Worm (Caenorhabditis elegans) whole organism, L2 larva: ENCODE measurements around the gene F17H10.4.

ENCODE experiments used
- C34F6.9 ChIP-seq: fragments of 150-350 bp; optimal IDR thresholded peaks from 2 replicates; lab custom pipeline; 2014; ENCODE audit warnings: missing biosample characterization, missing genetic modification characterization
- F13H6.1 ChIP-seq: sonication (generic microtip); optimal IDR thresholded peaks from 2 replicates; lab custom pipeline; 2016; ENCODE audit warnings: missing genetic modification characterization, missing compliant biosample characterization
- R02D3.7 ChIP-seq: fragments of 150-350 bp; optimal IDR thresholded peaks from 2 replicates; lab custom pipeline; 2014; ENCODE audit warnings: missing biosample characterization, missing genetic modification characterization
- Y55F3AM.14 ChIP-seq: fragments of 200-800 bp; sonication (Bioruptor generic); optimal IDR thresholded peaks from 2 replicates; lab custom pipeline; 2018; ENCODE audit warnings: mild to moderate bottlenecking, missing genetic modification characterization, missing compliant biosample characterization
- blmp-1 ChIP-seq: sonication (generic microtip); optimal IDR thresholded peaks from 2 replicates; lab custom pipeline; 2017; ENCODE audit warnings: missing genetic modification characterization, mild to moderate bottlenecking, missing compliant biosample characterization, antibody characterized with exemption, moderate library complexity; ENCODE audit not compliant: insufficient read depth
- ceh-16 ChIP-seq: fragments of 150-350 bp; optimal IDR thresholded peaks from 2 replicates; lab custom pipeline; 2014; ENCODE audit warnings: missing biosample characterization, missing genetic modification characterization
- crh-2 ChIP-seq: sonication (generic microtip); optimal IDR thresholded peaks from 2 replicates; lab custom pipeline; 2017; ENCODE audit warnings: missing biosample characterization, missing genetic modification characterization
- dmd-4 ChIP-seq: sonication (generic microtip); optimal IDR thresholded peaks from 2 replicates; lab custom pipeline; 2017; ENCODE audit warnings: missing biosample characterization, missing genetic modification characterization
- egl-27 ChIP-seq: sonication (generic microtip); optimal IDR thresholded peaks from 3 replicates; lab custom pipeline; 2017; ENCODE audit warnings: missing biosample characterization, missing genetic modification reagents, missing genetic modification characterization
- elt-1 ChIP-seq: fragments of 150-350 bp; optimal IDR thresholded peaks from 2 replicates; lab custom pipeline; 2014; ENCODE audit warnings: missing biosample characterization, missing genetic modification characterization
- fos-1 ChIP-seq: fragments of 150-350 bp; optimal IDR thresholded peaks from 2 replicates; lab custom pipeline; 2014; ENCODE audit warnings: missing biosample characterization, missing genetic modification characterization
- gmeb-1 ChIP-seq: fragments of 150-350 bp; optimal IDR thresholded peaks from 2 replicates; lab custom pipeline; 2014; ENCODE audit warnings: missing biosample characterization, missing genetic modification characterization
- lin-11 ChIP-seq: fragments of 150-350 bp; sonication (generic microtip); optimal IDR thresholded peaks from 2 replicates; lab custom pipeline; 2014; ENCODE audit warnings: missing biosample characterization, missing genetic modification characterization, inconsistent platforms, mixed read lengths
- lin-13 ChIP-seq: fragments of 150-350 bp; optimal IDR thresholded peaks from 2 replicates; lab custom pipeline; 2014; ENCODE audit warnings: missing biosample characterization, missing genetic modification reagents, missing genetic modification characterization
- lin-39 ChIP-seq: fragments of 150-350 bp; optimal IDR thresholded peaks from 2 replicates; lab custom pipeline; 2014; ENCODE audit warnings: missing biosample characterization, missing genetic modification reagents, missing genetic modification characterization
- lsy-2 ChIP-seq, 2 experiments: fragments of 150-350 bp in 1 of 2; sonication (generic microtip) in 1 of 2; optimal IDR thresholded peaks; 2 replicates each; lab custom pipeline; 2014 to 2017; ENCODE audit warnings: missing biosample characterization in 2 of 2, missing genetic modification characterization in 2 of 2
- mab-5 ChIP-seq: fragments of 150-350 bp; optimal IDR thresholded peaks from 2 replicates; lab custom pipeline; 2014; ENCODE audit warnings: missing biosample characterization, missing genetic modification characterization
- mbf-1 ChIP-seq: sonication (generic microtip); optimal IDR thresholded peaks from 2 replicates; lab custom pipeline; 2017; ENCODE audit warnings: missing biosample characterization, missing genetic modification characterization
- mdl-1 ChIP-seq, 2 experiments: fragments of 150-350 bp in 1 of 2; sonication (generic microtip) in 1 of 2; optimal IDR thresholded peaks; 2 replicates each; lab custom pipeline; 2017; ENCODE audit warnings: missing biosample characterization in 2 of 2, missing genetic modification characterization in 2 of 2
- nhr-10 ChIP-seq: sonication (generic microtip); optimal IDR thresholded peaks from 2 replicates; lab custom pipeline; 2017; ENCODE audit warnings: missing biosample characterization, missing genetic modification characterization
- nhr-11 ChIP-seq: fragments of 150-350 bp; optimal IDR thresholded peaks from 2 replicates; lab custom pipeline; 2014; ENCODE audit warnings: missing biosample characterization, missing genetic modification characterization
- nhr-129 ChIP-seq: fragments of 150-350 bp; optimal IDR thresholded peaks from 2 replicates; lab custom pipeline; 2014; ENCODE audit warnings: missing biosample characterization, missing genetic modification characterization
- nhr-21 ChIP-seq: fragments of 150-350 bp; optimal IDR thresholded peaks from 2 replicates; lab custom pipeline; 2014; ENCODE audit warnings: missing biosample characterization, missing genetic modification characterization
- nhr-25 ChIP-seq: fragments of 150-350 bp; sonication (generic microtip); optimal IDR thresholded peaks from 3 replicates; lab custom pipeline; 2014; ENCODE audit warnings: missing biosample characterization, missing genetic modification characterization
- nhr-77 ChIP-seq: fragments of 150-350 bp; optimal IDR thresholded peaks from 2 replicates; lab custom pipeline; 2014; ENCODE audit warnings: missing biosample characterization, missing genetic modification characterization
- peb-1 ChIP-seq: fragments of 150-350 bp; optimal IDR thresholded peaks from 2 replicates; lab custom pipeline; 2014; ENCODE audit warnings: missing biosample characterization, missing genetic modification characterization
- sem-4 ChIP-seq: fragments of 150-350 bp; optimal IDR thresholded peaks from 2 replicates; lab custom pipeline; 2014; ENCODE audit warnings: missing biosample characterization, missing genetic modification reagents, missing genetic modification characterization
- skn-1 ChIP-seq: sonication (generic microtip); optimal IDR thresholded peaks from 2 replicates; lab custom pipeline; 2017; ENCODE audit warnings: missing biosample characterization, missing genetic modification characterization
- sma-3 ChIP-seq: sonication (generic microtip); optimal IDR thresholded peaks from 2 replicates; lab custom pipeline; 2016; ENCODE audit warnings: missing genetic modification reagents, missing genetic modification characterization, missing compliant biosample characterization
- sma-9 ChIP-seq, 2 experiments: fragments of 150-350 bp in 1 of 2; sonication (generic microtip) in 1 of 2; optimal IDR thresholded peaks; 2 replicates each; lab custom pipeline; 2014 to 2016; ENCODE audit warnings: missing genetic modification characterization in 2 of 2, mild to moderate bottlenecking in 1 of 2, missing biosample characterization in 1 of 2, missing compliant biosample characterization in 1 of 2, missing genetic modification reagents in 1 of 2, moderate library complexity in 1 of 2
- unc-55 ChIP-seq: fragments of 150-350 bp; sonication (generic microtip); optimal IDR thresholded peaks from 3 replicates; lab custom pipeline; 2014; ENCODE audit warnings: missing biosample characterization, missing genetic modification reagents, missing genetic modification characterization
- unc-62 ChIP-seq: fragments of 150-350 bp; optimal IDR thresholded peaks from 2 replicates; lab custom pipeline; 2014; ENCODE audit warnings: missing biosample characterization, missing genetic modification reagents, missing genetic modification characterization
- ztf-4 ChIP-seq: fragments of 150-350 bp; optimal IDR thresholded peaks from 2 replicates; lab custom pipeline; 2014; ENCODE audit warnings: missing biosample characterization, missing genetic modification characterization

The F17H10.4 gene

DNA sequence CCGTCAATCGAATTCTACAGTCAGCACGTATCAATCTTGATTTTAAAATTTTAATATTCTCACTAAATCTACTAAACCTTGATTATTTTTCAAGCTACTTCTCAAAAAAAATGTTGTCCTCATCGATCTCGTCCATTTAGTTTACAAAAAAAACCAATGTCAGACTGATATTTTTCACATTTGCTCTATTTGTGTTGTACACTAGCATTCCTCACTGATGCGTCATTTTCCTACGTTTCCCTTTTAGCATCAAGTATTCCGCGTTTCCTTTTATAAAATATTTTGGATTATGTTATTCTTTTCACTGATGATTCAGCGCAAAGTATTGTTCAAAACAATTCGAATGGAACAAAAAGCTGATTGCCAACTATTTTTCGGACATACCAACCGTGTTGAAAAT is 13.2 kb upstream of the F17H10.4 start, which contains the start of gene ttr-34:
TSS of gene ttr-34 (plus strand) at position 301 of the 400 bp plus-strand sequence.
- no peak for TF ChIP-seq egl-27 (tag; lab: Kevin White, UChicago)
- TF ChIP-seq skn-1 (tag; lab: Kevin White, UChicago): no peak
- no peak for TF ChIP-seq sem-4
- no peak for TF ChIP-seq lsy-2 (tag; optimal IDR thresholded peaks at IDR 0.05; lab: Kevin White, UChicago)

- no peak for TF ChIP-seq lin-13 (GFP tag; lab: Kevin White, UChicago)
- no peak for TF ChIP-seq sma-9 (GFP tag; optimal IDR thresholded peaks at IDR 0.05; lab: Kevin White, UChicago)
- no peak for TF ChIP-seq sma-9 (tag; optimal IDR thresholded peaks at IDR 0.05; lab: Kevin White, UChicago)
Observed at ce11 chrX:13134807-13135206, 8.5 kb upstream of the F17H10.4 start, which contains the start of gene F09A5.2. Gene F09A5.2 (plus strand): TSS chrX:13135107.

- TF ChIP-seq F13H6.1 (tag; lab: Kevin White, UChicago): no peak
- TF ChIP-seq dmd-4 (tag; lab: Kevin White, UChicago): no peak
- TF ChIP-seq nhr-77: no peak
- no peak for TF ChIP-seq blmp-1 (tag; lab: Kevin White, UChicago)
- TF ChIP-seq nhr-11 (tag; lab: Kevin White, UChicago): no peak
- TF ChIP-seq peb-1: no peak
- no peak for TF ChIP-seq lin-39 (tag; lab: Kevin White, UChicago)
- TF ChIP-seq, all 48 proteins: peak for 0
Observed at ce11 chrX:13129949-13130348, 3.6 kb upstream of the F17H10.4 start, which contains the start of gene spin-3. Gene spin-3 (plus strand): TSS chrX:13130249.

ce11 chrX:13122191-13122590 is 4.1 kb downstream of the F17H10.4 start, which contains the start of gene snx-17:
Gene snx-17 (minus strand): TSS chrX:13122291.
- TF ChIP-seq egl-27 (tag; lab: Kevin White, UChicago) (no peak), unc-55 (GFP tag; lab: Kevin White, UChicago) (no peak), ztf-4 (tag; lab: Kevin White, UChicago) (no peak), blmp-1 (tag; lab: Kevin White, UChicago) (no peak), mdl-1 (tag; optimal IDR thresholded peaks at IDR 0.05; lab: Kevin White, UChicago) (no peak), R02D3.7 (tag; lab: Kevin White, UChicago) (no peak)
- TF ChIP-seq, all 48 proteins: peak for 0

DNA sequence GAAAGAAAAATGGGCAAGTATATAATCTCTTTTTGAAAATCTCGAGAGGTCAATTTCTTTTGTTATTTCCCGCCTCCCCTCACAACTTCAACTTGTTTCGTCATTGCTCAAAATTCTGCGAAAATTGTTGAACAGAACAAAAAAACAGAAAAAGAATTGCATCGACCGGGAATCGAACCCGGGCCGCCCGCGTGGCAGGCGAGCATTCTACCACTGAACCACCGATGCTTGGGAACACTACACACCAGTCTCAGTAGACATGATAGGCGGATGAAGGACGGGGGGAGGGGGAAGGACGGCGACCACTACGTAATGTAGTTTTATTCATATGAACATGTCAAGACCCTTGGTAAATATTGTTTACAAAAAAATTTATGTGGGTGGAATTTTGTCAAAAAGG is 5.2 kb downstream of the F17H10.4 start:
- TF ChIP-seq gmeb-1 (tag; lab: Kevin White, UChicago) (peak; percentile 55), crh-2 (peak; percentile 90), mab-5 (tag; lab: Kevin White, UChicago) (no peak), lin-11 (peak; percentile 58), nhr-25 (tag; lab: Kevin White, UChicago) (peak; percentile 10), sem-4 (peak; percentile 53), mdl-1 (tag; optimal IDR thresholded peaks at IDR 0.05; lab: Kevin White, UChicago) (no peak), sma-9 (GFP tag; optimal IDR thresholded peaks at IDR 0.05; lab: Kevin White, UChicago) (peak; percentile 40), sma-9 (tag; optimal IDR thresholded peaks at IDR 0.05; lab: Kevin White, UChicago) (no peak), Y55F3AM.14 (GFP tag; lab: Kevin White, UChicago) (peak; percentile 86), nhr-129 (tag; lab: Kevin White, UChicago) (peak; percentile 67), ztf-4 (tag; lab: Kevin White, UChicago) (peak; percentile 26), C34F6.9 (peak; percentile 26), nhr-10 (tag; lab: Kevin White, UChicago) (no peak), mbf-1 (tag; lab: Kevin White, UChicago) (no peak), blmp-1 (tag; lab: Kevin White, UChicago) (peak; percentile 6), unc-62 (GFP tag; lab: Kevin White, UChicago) (no peak), ceh-16 (tag; lab: Kevin White, UChicago) (peak; percentile 19), F13H6.1 (tag; lab: Kevin White, UChicago) (peak; percentile 82), dmd-4 (tag; lab: Kevin White, UChicago) (no peak), elt-1 (tag; lab: Kevin White, UChicago) (no peak), skn-1 (tag; lab: Kevin White, UChicago) (no peak), unc-55 (GFP tag; lab: Kevin White, UChicago) (peak; percentile 74), lsy-2 (tag; optimal IDR thresholded peaks at IDR 0.05; lab: Kevin White, UChicago) (peak in 1 of 2 experiments; percentile 32), sma-3 (GFP tag; lab: Kevin White, UChicago) (peak; percentile 70), fos-1 (tag; lab: Kevin White, UChicago) (peak; percentile 36), R02D3.7 (tag; lab: Kevin White, UChicago) (no peak), nhr-21 (tag; lab: Kevin White, UChicago) (peak; percentile 2), lin-13 (GFP tag; lab: Kevin White, UChicago) (peak; percentile 65)
